Worm (Caenorhabditis elegans) whole organism, L3 larva: ENCODE measurements around the gene T23B5.3.
A peak's percentile ranks its signal among the peaks of the same experiment; 100 is the strongest.

Experiments
- R02D3.7 ChIP-seq: fragments of 150-350 bp; optimal IDR thresholded peaks from 2 replicates; lab custom pipeline; 2014; ENCODE audit warnings: missing biosample characterization, missing genetic modification characterization
- ZK546.5 ChIP-seq: sonication (generic microtip); optimal IDR thresholded peaks from 2 replicates; lab custom pipeline; 2017; ENCODE audit warnings: missing biosample characterization, missing genetic modification characterization
- aly-2 ChIP-seq: fragments of 150-350 bp; optimal IDR thresholded peaks from 2 replicates; lab custom pipeline; 2014; ENCODE audit warnings: missing biosample characterization, missing genetic modification characterization
- ama-1 ChIP-seq: fragments of 150-350 bp; optimal IDR thresholded peaks from 2 replicates; lab custom pipeline; 2018
- ceh-16 ChIP-seq: sonication (generic microtip); optimal IDR thresholded peaks from 2 replicates; lab custom pipeline; 2017; ENCODE audit warnings: missing biosample characterization, missing genetic modification characterization
- ceh-28 ChIP-seq: fragments of 150-350 bp; optimal IDR thresholded peaks from 2 replicates; lab custom pipeline; 2014; ENCODE audit warnings: missing biosample characterization, missing genetic modification reagents, missing genetic modification characterization
- ceh-9 ChIP-seq: sonication (generic microtip); optimal IDR thresholded peaks from 2 replicates; lab custom pipeline; 2018; ENCODE audit warnings: missing biosample characterization, missing genetic modification characterization
- daf-12 ChIP-seq: fragments of 150-350 bp; optimal IDR thresholded peaks from 2 replicates; lab custom pipeline; 2014; ENCODE audit warnings: missing biosample characterization, missing genetic modification reagents, missing genetic modification characterization
- egl-27 ChIP-seq: sonication (generic microtip); optimal IDR thresholded peaks from 4 replicates; lab custom pipeline; 2017; ENCODE audit warnings: missing biosample characterization, missing genetic modification reagents, missing genetic modification characterization
- egl-5 ChIP-seq: fragments of 150-350 bp; optimal IDR thresholded peaks from 2 replicates; lab custom pipeline; 2017; ENCODE audit warnings: missing biosample characterization, missing genetic modification reagents, missing genetic modification characterization, inconsistent platforms
- elt-1 ChIP-seq: fragments of 150-350 bp; optimal IDR thresholded peaks from 2 replicates; lab custom pipeline; 2014; ENCODE audit warnings: missing biosample characterization, missing genetic modification characterization
- elt-2 ChIP-seq: sonication (generic microtip); optimal IDR thresholded peaks from 2 replicates; lab custom pipeline; 2016; ENCODE audit warnings: missing genetic modification reagents, mild to moderate bottlenecking, missing genetic modification characterization, missing compliant biosample characterization
- elt-3 ChIP-seq, 3 experiments: fragments of 150-350 bp in 1 of 3; sonication (generic microtip) in 2 of 3; optimal IDR thresholded peaks; 2 replicates in 2 of 3; 4 replicates in 1 of 3; lab custom pipeline; 2014 to 2017; ENCODE audit warnings: missing biosample characterization in 3 of 3, missing genetic modification characterization in 3 of 3
- eor-1 ChIP-seq, 2 experiments: fragments of 150-350 bp; optimal IDR thresholded peaks; 2 replicates each; lab custom pipeline; 2014 to 2018; ENCODE audit warnings: missing biosample characterization in 2 of 2, missing genetic modification characterization in 2 of 2
- fkh-10 ChIP-seq: sonication (generic microtip); optimal IDR thresholded peaks from 2 replicates; lab custom pipeline; 2017; ENCODE audit warnings: missing biosample characterization, missing genetic modification reagents, missing genetic modification characterization
- fkh-2 ChIP-seq: fragments of 150-350 bp; optimal IDR thresholded peaks from 2 replicates; lab custom pipeline; 2014; ENCODE audit warnings: missing biosample characterization, missing genetic modification reagents, missing genetic modification characterization
- fos-1 ChIP-seq: fragments of 150-350 bp; optimal IDR thresholded peaks from 2 replicates; lab custom pipeline; 2014; ENCODE audit warnings: missing biosample characterization, missing genetic modification characterization
- hmg-11 ChIP-seq: sonication (generic microtip); optimal IDR thresholded peaks from 2 replicates; lab custom pipeline; 2016; ENCODE audit warnings: missing genetic modification characterization, missing compliant biosample characterization
- lin-15B ChIP-seq: fragments of 150-350 bp; optimal IDR thresholded peaks from 2 replicates; lab custom pipeline; 2014; ENCODE audit warnings: missing biosample characterization, missing genetic modification characterization
- lin-39 ChIP-seq: fragments of 150-350 bp; optimal IDR thresholded peaks from 2 replicates; lab custom pipeline; 2018; ENCODE audit warnings: missing biosample characterization, missing genetic modification reagents, missing genetic modification characterization
- lsy-12 ChIP-seq: sonication (generic microtip); optimal IDR thresholded peaks from 2 replicates; lab custom pipeline; 2016; ENCODE audit warnings: mild to moderate bottlenecking, missing genetic modification characterization, missing compliant biosample characterization
- mdl-1 ChIP-seq: fragments of 150-350 bp; optimal IDR thresholded peaks from 2 replicates; lab custom pipeline; 2014; ENCODE audit warnings: missing biosample characterization, missing genetic modification characterization
- mml-1 ChIP-seq: fragments of 150-350 bp; sonication (generic microtip); optimal IDR thresholded peaks from 3 replicates; lab custom pipeline; 2014; ENCODE audit warnings: missing biosample characterization, missing genetic modification characterization
- nfya-1 ChIP-seq: sonication (generic microtip); optimal IDR thresholded peaks from 2 replicates; lab custom pipeline; 2017; ENCODE audit warnings: missing genetic modification characterization, mild to moderate bottlenecking, missing compliant biosample characterization, antibody characterized with exemption, moderate library complexity; ENCODE audit not compliant: insufficient read depth
- nhr-11 ChIP-seq: fragments of 150-350 bp; optimal IDR thresholded peaks from 2 replicates; lab custom pipeline; 2014; ENCODE audit warnings: missing biosample characterization, missing genetic modification characterization
- nhr-12 ChIP-seq: fragments of 150-350 bp; optimal IDR thresholded peaks from 2 replicates; lab custom pipeline; 2014; ENCODE audit warnings: missing biosample characterization, missing genetic modification characterization
- nhr-23 ChIP-seq: fragments of 150-350 bp; optimal IDR thresholded peaks from 2 replicates; lab custom pipeline; 2014; ENCODE audit warnings: missing biosample characterization, missing genetic modification reagents, missing genetic modification characterization
- nhr-237 ChIP-seq: fragments of 150-350 bp; optimal IDR thresholded peaks from 2 replicates; lab custom pipeline; 2014; ENCODE audit warnings: missing biosample characterization, missing genetic modification characterization
- nhr-25 ChIP-seq: sonication (generic microtip); optimal IDR thresholded peaks from 2 replicates; lab custom pipeline; 2017; ENCODE audit warnings: missing biosample characterization, missing genetic modification characterization
- nhr-28 ChIP-seq: fragments of 150-350 bp; optimal IDR thresholded peaks from 2 replicates; lab custom pipeline; 2014; ENCODE audit warnings: missing biosample characterization, missing genetic modification characterization
- nhr-43 ChIP-seq: sonication (generic microtip); optimal IDR thresholded peaks from 2 replicates; lab custom pipeline; 2016; ENCODE audit warnings: mild to moderate bottlenecking, missing genetic modification characterization, missing compliant biosample characterization; ENCODE audit not compliant: poor library complexity, severe bottlenecking
- nhr-67 ChIP-seq: fragments of 150-350 bp; optimal IDR thresholded peaks from 2 replicates; lab custom pipeline; 2014; ENCODE audit warnings: missing biosample characterization, missing genetic modification characterization
- nhr-76 ChIP-seq: fragments of 150-350 bp; sonication (generic microtip); optimal IDR thresholded peaks from 5 replicates; lab custom pipeline; 2014; ENCODE audit warnings: missing biosample characterization, missing genetic modification characterization
- nhr-77 ChIP-seq: fragments of 150-350 bp; optimal IDR thresholded peaks from 2 replicates; lab custom pipeline; 2014; ENCODE audit warnings: missing biosample characterization, missing genetic modification characterization
- pha-4 ChIP-seq: fragments of 150-350 bp; optimal IDR thresholded peaks from 2 replicates; lab custom pipeline; 2014; ENCODE audit warnings: missing biosample characterization, missing genetic modification reagents, missing genetic modification characterization
- sea-2 ChIP-seq: fragments of 150-350 bp; sonication (generic microtip); optimal IDR thresholded peaks from 4 replicates; lab custom pipeline; 2014; ENCODE audit warnings: missing biosample characterization, missing genetic modification reagents, missing genetic modification characterization
- skn-1 ChIP-seq: fragments of 150-350 bp; optimal IDR thresholded peaks from 2 replicates; lab custom pipeline; 2014; ENCODE audit warnings: missing biosample characterization, missing genetic modification characterization
- snpc-4 ChIP-seq: fragments of 150-350 bp; optimal IDR thresholded peaks from 2 replicates; lab custom pipeline; 2014; ENCODE audit warnings: missing biosample characterization, missing genetic modification characterization
- tbx-2 ChIP-seq: sonication (generic microtip); optimal IDR thresholded peaks from 2 replicates; lab custom pipeline; 2016; ENCODE audit warnings: mild to moderate bottlenecking, missing genetic modification characterization, missing compliant biosample characterization
- unc-39 ChIP-seq: sonication (generic microtip); optimal IDR thresholded peaks from 4 replicates; lab custom pipeline; 2017; ENCODE audit warnings: missing biosample characterization, missing genetic modification characterization
- unc-62 ChIP-seq: fragments of 150-350 bp; sonication (generic microtip); optimal IDR thresholded peaks from 4 replicates; lab custom pipeline; 2014; ENCODE audit warnings: missing biosample characterization, missing genetic modification reagents, missing genetic modification characterization
- zag-1 ChIP-seq: fragments of 150-350 bp; optimal IDR thresholded peaks from 2 replicates; lab custom pipeline; 2014; ENCODE audit warnings: missing biosample characterization, missing genetic modification characterization
- ztf-11 ChIP-seq: fragments of 150-350 bp; optimal IDR thresholded peaks from 2 replicates; lab custom pipeline; 2014; ENCODE audit warnings: missing biosample characterization, missing genetic modification characterization
- ztf-4 ChIP-seq: fragments of 150-350 bp; optimal IDR thresholded peaks from 2 replicates; lab custom pipeline; 2014; ENCODE audit warnings: missing biosample characterization, missing genetic modification characterization

Gene T23B5.3

DNA sequence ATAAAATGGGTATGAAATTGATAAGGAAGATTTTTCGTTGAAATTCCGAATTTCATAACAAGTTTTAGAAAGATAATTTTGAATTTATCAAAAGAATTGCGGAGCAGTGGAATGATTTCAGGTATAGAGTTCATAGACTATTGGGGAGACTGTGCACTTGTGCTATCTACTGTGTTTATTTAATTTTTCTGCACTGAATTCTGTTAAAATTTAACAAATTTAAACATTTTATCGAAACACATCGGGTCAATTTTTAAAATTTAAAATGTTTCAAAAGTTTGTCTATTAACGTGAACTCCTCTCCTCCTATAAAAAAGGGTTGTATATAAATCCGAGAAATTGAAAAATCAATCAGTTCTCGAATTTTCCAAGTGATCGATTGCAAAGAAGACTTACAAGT, 29.1 kb downstream of the T23B5.3 start, which contains the start of gene C27D8.1:
TSS of gene C27D8.1 (plus strand) at position 301 of the 400 bp plus-strand sequence.
- TF ChIP-seq ztf-11 (tag; lab: Kevin White, UChicago) (no peak), elt-2 (tag; lab: Kevin White, UChicago) (peak; percentile 30)

DNA sequence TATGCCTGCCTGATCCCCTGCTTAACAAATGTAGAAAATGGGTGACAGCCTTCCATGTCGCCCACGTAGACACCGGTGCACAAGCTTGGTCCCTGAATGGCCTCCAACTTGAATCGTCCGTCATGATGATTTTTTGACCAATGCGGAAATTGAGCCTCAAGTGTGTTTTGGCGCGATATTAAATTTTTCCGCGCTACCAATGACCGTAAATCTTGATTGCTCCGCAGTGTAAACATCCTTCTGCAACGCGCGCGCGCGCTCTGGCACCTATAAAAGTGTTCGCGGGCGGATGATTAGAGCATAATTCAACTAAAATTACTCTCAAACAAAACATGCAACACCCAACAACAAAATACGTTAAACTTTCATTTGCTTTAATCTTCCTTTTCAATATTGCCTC, 31.2 kb downstream of the T23B5.3 start, which contains the start of gene idpp-7:
TSS of gene idpp-7 (plus strand) at position 301 of the 400 bp plus-strand sequence.
- TF ChIP-seq nfya-1 (tag; lab: Kevin White, UChicago) (no peak), unc-39 (tag; lab: Kevin White, UChicago) (no peak), daf-12 (tag; lab: Kevin White, UChicago) (no peak), nhr-67 (tag; lab: Kevin White, UChicago) (no peak), elt-2 (tag; lab: Kevin White, UChicago) (no peak), nhr-43 (no peak), ceh-28 (tag; lab: Kevin White, UChicago) (no peak), mml-1 (tag; lab: Kevin White, UChicago) (no peak), mdl-1 (no peak), nhr-11 (tag; lab: Kevin White, UChicago) (no peak), lsy-12 (no peak), nhr-25 (tag; lab: Kevin White, UChicago) (no peak), ztf-4 (tag; lab: Kevin White, UChicago) (no peak), ZK546.5 (tag; lab: Kevin White, UChicago) (no peak), aly-2 (tag; lab: Kevin White, UChicago) (no peak), ama-1 (lab: Kevin White, UChicago) (no peak), nhr-28 (no peak), sea-2 (GFP tag; lab: Kevin White, UChicago) (no peak), lin-15B (tag; lab: Kevin White, UChicago) (no peak)

DNA sequence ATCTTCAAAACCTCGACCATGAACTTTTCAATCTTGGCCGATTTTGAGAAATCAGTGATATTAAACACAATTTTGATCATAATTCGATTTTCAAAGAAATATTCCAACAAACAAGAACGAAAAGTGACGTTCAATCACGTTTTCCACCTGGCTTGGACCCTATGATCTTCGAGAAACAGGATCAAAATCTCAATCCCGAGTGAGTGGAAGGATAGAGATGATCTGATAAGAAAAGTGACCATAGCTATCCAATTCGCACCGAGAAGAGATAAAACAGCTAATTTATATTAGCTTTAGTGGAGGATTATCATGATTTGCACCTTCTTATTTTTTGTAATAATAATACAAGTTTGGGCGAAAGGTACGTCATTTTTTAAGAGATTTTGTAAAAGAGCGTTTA, 32.6 kb downstream of the T23B5.3 start, which contains the start of gene T23F6.2:
TSS of gene T23F6.2 (plus strand) at position 251 of the 400 bp plus-strand sequence.
- TF ChIP-seq ceh-9 (no peak), mdl-1 (no peak), nhr-67 (tag; lab: Kevin White, UChicago) (no peak), nhr-43 (peak; percentile 53)

DNA sequence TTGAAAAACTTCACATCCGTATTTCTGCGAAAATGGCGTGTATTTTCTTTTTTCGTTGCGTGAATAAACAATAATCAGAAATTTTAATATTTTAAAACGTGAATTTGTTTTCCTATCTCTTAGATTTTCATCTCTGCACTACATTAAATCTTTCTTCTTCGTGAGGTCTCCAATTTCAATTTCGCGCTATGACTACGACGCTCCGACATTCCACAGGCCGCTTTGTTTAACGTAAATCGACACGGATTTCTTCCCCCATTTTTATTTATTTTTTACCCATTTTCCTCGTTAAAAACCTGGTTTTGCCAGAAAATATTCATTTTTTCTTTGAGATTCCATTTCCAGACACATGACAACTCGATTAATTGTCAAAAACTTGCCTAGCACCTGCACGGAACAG, 36.2 kb downstream of the T23B5.3 start, which contains the start of the genes T23F6.3 and rbd-1:
TSS of gene T23F6.3 (minus strand) at position 120 of the 400 bp plus-strand sequence.
TSS of gene rbd-1 (plus strand) at position 346 of the 400 bp plus-strand sequence.
- TF ChIP-seq nhr-76 (no peak), nhr-28 (no peak), lin-15B (tag; lab: Kevin White, UChicago) (peak; percentile 83), ztf-4 (tag; lab: Kevin White, UChicago) (no peak), eor-1 (tag; optimal IDR thresholded peaks at IDR 0.05; lab: Kevin White, UChicago) (no peak), ztf-11 (tag; lab: Kevin White, UChicago) (no peak), ama-1 (lab: Kevin White, UChicago) (no peak), egl-27 (tag; lab: Kevin White, UChicago) (no peak), unc-62 (GFP tag; lab: Kevin White, UChicago) (no peak), nhr-12 (tag; lab: Kevin White, UChicago) (no peak), snpc-4 (tag; lab: Kevin White, UChicago) (peak; percentile 75), fkh-2 (tag; lab: Kevin White, UChicago) (no peak), ceh-28 (tag; lab: Kevin White, UChicago) (peak; percentile 73), ceh-16 (tag; lab: Kevin White, UChicago) (no peak), unc-39 (tag; lab: Kevin White, UChicago) (no peak), nhr-43 (peak; percentile 86), R02D3.7 (tag; lab: Kevin White, UChicago) (peak; percentile 99), fkh-10 (GFP tag; lab: Kevin White, UChicago) (no peak), pha-4 (tag; lab: Kevin White, UChicago) (peak; percentile 95), nhr-23 (tag; lab: Kevin White, UChicago) (peak; percentile 92), hmg-11 (tag; lab: Kevin White, UChicago) (peak; percentile 89), zag-1 (tag; lab: Kevin White, UChicago) (no peak), nfya-1 (tag; lab: Kevin White, UChicago) (peak; percentile 84), nhr-237 (tag; lab: Kevin White, UChicago) (no peak), lin-39 (peak; percentile 69), egl-5 (tag; lab: Kevin White, UChicago) (peak; percentile 73), lsy-12 (peak; percentile 57), sea-2 (GFP tag; lab: Kevin White, UChicago) (no peak), fos-1 (tag; lab: Kevin White, UChicago) (no peak), daf-12 (tag; lab: Kevin White, UChicago) (no peak), elt-1 (tag; lab: Kevin White, UChicago) (no peak), mdl-1 (no peak), tbx-2 (tag; lab: Kevin White, UChicago) (peak; percentile 55), mml-1 (tag; lab: Kevin White, UChicago) (no peak), nhr-67 (tag; lab: Kevin White, UChicago) (no peak), elt-3 (tag; optimal IDR thresholded peaks at IDR 0.05; lab: Kevin White, UChicago) (no peak), ZK546.5 (tag; lab: Kevin White, UChicago) (no peak), ceh-9 (no peak), skn-1 (peak; percentile 57), nhr-77 (tag; lab: Kevin White, UChicago) (peak; percentile 64), elt-2 (tag; lab: Kevin White, UChicago) (peak; percentile 48), nhr-25 (tag; lab: Kevin White, UChicago) (peak; percentile 71)
